Worm (Caenorhabditis elegans) whole organism, mixed stage, embryonic: ENCODE results near the gene M04C3.1.
A peak's percentile ranks its signal among the peaks of the same experiment; 100 is the strongest.

Experiments used
- M03D4.4 ChIP-seq: sonication (generic microtip); optimal IDR thresholded peaks from 2 replicates; lab custom pipeline; 2017; ENCODE audit warnings: mild to moderate bottlenecking, missing genetic modification characterization, missing compliant biosample characterization
- bed-3 ChIP-seq: fragments of 200-800 bp; sonication (Bioruptor generic); optimal IDR thresholded peaks from 3 replicates; lab custom pipeline; 2018; ENCODE audit warnings: mild to moderate bottlenecking, missing genetic modification characterization, moderate library complexity, missing compliant biosample characterization
- blmp-1 ChIP-seq: fragments of 150-350 bp; optimal IDR thresholded peaks from 2 replicates; lab custom pipeline; 2014; ENCODE audit warnings: missing biosample characterization, missing genetic modification characterization
- ceh-39 ChIP-seq: fragments of 150-350 bp; optimal IDR thresholded peaks from 2 replicates; lab custom pipeline; 2014; ENCODE audit warnings: missing biosample characterization, missing genetic modification characterization
- ceh-43 ChIP-seq: fragments of 200-800 bp; sonication (Bioruptor generic); optimal IDR thresholded peaks from 2 replicates; lab custom pipeline; 2018; ENCODE audit warnings: mild to moderate bottlenecking, missing genetic modification characterization, moderate library complexity, missing compliant biosample characterization
- ces-1 ChIP-seq: fragments of 150-350 bp; optimal IDR thresholded peaks from 2 replicates; lab custom pipeline; 2014; ENCODE audit warnings: missing biosample characterization, missing genetic modification reagents, missing genetic modification characterization
- drap-1 ChIP-seq: fragments of 200-800 bp; sonication (Bioruptor generic); optimal IDR thresholded peaks from 3 replicates; lab custom pipeline; 2018; ENCODE audit warnings: mild to moderate bottlenecking, missing genetic modification characterization, missing compliant biosample characterization
- elt-1 ChIP-seq: sonication (generic microtip); optimal IDR thresholded peaks from 2 replicates; lab custom pipeline; 2017; ENCODE audit warnings: missing genetic modification characterization, mild to moderate bottlenecking, missing compliant biosample characterization, antibody characterized with exemption, moderate library complexity, borderline replicate concordance; ENCODE audit not compliant: insufficient read depth
- elt-3 ChIP-seq: fragments of 150-350 bp; optimal IDR thresholded peaks from 2 replicates; lab custom pipeline; 2014; ENCODE audit warnings: missing biosample characterization, missing genetic modification characterization
- flh-1 ChIP-seq: fragments of 200-800 bp; sonication (Bioruptor generic); optimal IDR thresholded peaks from 2 replicates; lab custom pipeline; 2018; ENCODE audit warnings: mild to moderate bottlenecking, missing genetic modification characterization, moderate library complexity, missing compliant biosample characterization
- ham-2 ChIP-seq: fragments of 200-800 bp; sonication (Bioruptor generic); optimal IDR thresholded peaks from 2 replicates; lab custom pipeline; 2018; ENCODE audit warnings: mild to moderate bottlenecking, missing genetic modification characterization, missing compliant biosample characterization
- hlh-1 ChIP-seq: fragments of 150-350 bp; optimal IDR thresholded peaks from 2 replicates; lab custom pipeline; 2014; ENCODE audit warnings: missing biosample characterization, missing genetic modification reagents, missing genetic modification characterization
- lin-32 ChIP-seq: fragments of 200-800 bp; sonication (Bioruptor generic); optimal IDR thresholded peaks from 2 replicates; lab custom pipeline; 2018; ENCODE audit warnings: mild to moderate bottlenecking, missing genetic modification characterization, missing compliant biosample characterization
- lsy-2 ChIP-seq: fragments of 150-350 bp; optimal IDR thresholded peaks from 2 replicates; lab custom pipeline; 2014; ENCODE audit warnings: missing biosample characterization, missing genetic modification characterization
- mep-1 ChIP-seq: fragments of 150-350 bp; optimal IDR thresholded peaks from 2 replicates; lab custom pipeline; 2017; ENCODE audit warnings: missing biosample characterization, missing genetic modification reagents, missing genetic modification characterization, inconsistent platforms
- mls-2 ChIP-seq: sonication (generic microtip); optimal IDR thresholded peaks from 2 replicates; lab custom pipeline; 2016; ENCODE audit warnings: mild to moderate bottlenecking, missing genetic modification characterization, moderate library complexity, missing compliant biosample characterization
- nhr-237 ChIP-seq: fragments of 150-350 bp; optimal IDR thresholded peaks from 2 replicates; lab custom pipeline; 2014; ENCODE audit warnings: missing biosample characterization, missing genetic modification characterization
- nhr-28 ChIP-seq: fragments of 150-350 bp; optimal IDR thresholded peaks from 2 replicates; lab custom pipeline; 2014; ENCODE audit warnings: missing biosample characterization, missing genetic modification characterization
- nhr-76 ChIP-seq: sonication (generic microtip); optimal IDR thresholded peaks from 2 replicates; lab custom pipeline; 2017; ENCODE audit warnings: missing biosample characterization, missing genetic modification characterization
- pha-4 ChIP-seq: fragments of 150-350 bp; optimal IDR thresholded peaks from 2 replicates; lab custom pipeline; 2018; ENCODE audit warnings: missing biosample characterization, missing genetic modification reagents, missing genetic modification characterization
- sptf-1 ChIP-seq: sonication (generic microtip); optimal IDR thresholded peaks from 2 replicates; lab custom pipeline; 2017; ENCODE audit warnings: mild to moderate bottlenecking, missing genetic modification characterization, moderate library complexity, missing compliant biosample characterization
- tbx-8 ChIP-seq: fragments of 200-800 bp; sonication (Bioruptor generic); optimal IDR thresholded peaks from 2 replicates; lab custom pipeline; 2018; ENCODE audit warnings: mild to moderate bottlenecking, missing genetic modification characterization, moderate library complexity, missing compliant biosample characterization
- unc-120 ChIP-seq: sonication (generic microtip); optimal IDR thresholded peaks from 2 replicates; lab custom pipeline; 2017; ENCODE audit warnings: missing genetic modification characterization, missing compliant biosample characterization; ENCODE audit not compliant: poor library complexity, severe bottlenecking
- unc-62 ChIP-seq: fragments of 150-350 bp; optimal IDR thresholded peaks from 2 replicates; lab custom pipeline; 2014; ENCODE audit warnings: missing biosample characterization, missing genetic modification reagents, missing genetic modification characterization
- zip-8 ChIP-seq: fragments of 150-350 bp; optimal IDR thresholded peaks from 2 replicates; lab custom pipeline; 2014; ENCODE audit warnings: missing biosample characterization, missing genetic modification characterization
- ztf-11 ChIP-seq: fragments of 150-350 bp; optimal IDR thresholded peaks from 2 replicates; lab custom pipeline; 2014; ENCODE audit warnings: missing biosample characterization, missing genetic modification characterization

Gene M04C3.1

DNA sequence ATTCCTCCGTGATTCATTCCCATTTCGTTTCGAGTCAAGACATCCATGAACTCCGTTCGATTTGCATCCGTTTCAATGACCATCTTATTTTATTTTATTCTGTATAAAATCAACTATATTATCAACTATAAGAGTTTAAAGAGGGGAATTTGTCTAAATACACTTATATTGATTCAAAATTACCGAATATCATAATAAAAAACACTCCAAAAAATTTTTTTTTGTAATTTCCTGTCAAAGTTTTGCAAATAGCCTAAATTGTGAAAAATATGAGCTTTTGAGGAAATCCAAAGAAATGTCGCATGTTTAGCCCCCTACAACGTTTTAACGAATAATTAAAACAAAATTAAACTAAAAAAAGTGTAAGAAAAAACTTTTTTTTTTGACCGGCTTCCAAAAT is 16.6 kb upstream of the M04C3.1 start, which contains the start of gene Y43F8B.15:
Gene Y43F8B.15, minus strand, starts transcription at position 101 of the 400 bp plus-strand sequence.
- TF ChIP-seq mep-1 (no peak), M03D4.4 (no peak), tbx-8 (GFP tag; lab: Kevin White, UChicago) (no peak), elt-1 (no peak), ceh-39 (no peak)

DNA sequence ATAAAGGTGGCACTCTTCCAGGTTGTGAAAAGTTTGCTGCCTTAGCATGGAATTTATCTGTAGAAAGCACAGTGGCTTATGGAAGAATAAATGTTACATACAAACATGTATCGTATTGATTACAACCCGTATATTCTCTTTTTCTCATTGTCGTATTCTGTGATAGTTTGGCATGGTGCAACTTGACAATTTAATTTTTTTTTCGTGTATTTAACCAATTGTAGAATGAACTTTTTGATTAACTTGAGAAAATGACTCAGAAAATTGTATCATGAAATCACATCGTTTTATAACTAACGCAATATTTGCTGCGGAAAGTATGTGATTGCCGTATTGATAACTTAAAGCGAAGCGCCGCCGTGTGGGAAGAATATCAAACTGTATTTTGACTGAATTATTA is 11.7 kb upstream of the M04C3.1 start, which contains the start of gene Y43F8B.24:
Gene Y43F8B.24, plus strand, starts transcription at position 301 of the 400 bp plus-strand sequence.
- no peak for TF ChIP-seq pha-4 (tag; lab: Kevin White, UChicago)
- TF ChIP-seq lin-32 (GFP tag; lab: Kevin White, UChicago) = no peak
- no peak for TF ChIP-seq ces-1 (GFP tag; lab: Kevin White, UChicago)
- TF ChIP-seq unc-120 (tag; lab: Kevin White, UChicago) = no peak
- TF ChIP-seq nhr-28 (tag; lab: Kevin White, UChicago) = no peak
- TF ChIP-seq hlh-1 (tag; lab: Kevin White, UChicago) = no peak
- no peak for TF ChIP-seq mls-2 (tag; lab: Kevin White, UChicago)
- TF ChIP-seq M03D4.4 = no peak
- TF ChIP-seq lsy-2 (tag; lab: Kevin White, UChicago) = no peak
- TF ChIP-seq, all 35 proteins: peak for 0

DNA sequence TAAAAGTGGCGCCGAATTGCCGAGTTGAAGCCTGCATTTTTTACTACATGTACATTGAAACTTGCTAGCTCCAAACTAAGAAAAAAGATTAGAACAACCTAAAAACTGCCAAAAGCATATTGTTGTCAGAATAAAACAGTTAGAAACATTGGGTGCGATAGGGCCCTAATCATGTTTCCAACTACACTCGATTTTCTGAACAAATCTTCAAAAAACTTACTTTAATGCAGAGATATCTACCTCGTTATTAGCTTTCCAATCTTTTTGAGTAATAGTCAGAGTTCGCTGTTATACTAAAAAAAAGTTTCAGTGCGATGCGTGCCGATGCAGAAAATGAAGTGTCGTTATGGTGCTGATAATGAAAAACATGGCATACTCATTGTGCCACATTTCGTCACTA is 10.2 kb upstream of the M04C3.1 start, which contains the start of the genes Y43F8B.13 and Y43F8B.14:
Gene Y43F8B.13, plus strand, starts transcription at position 301 of the 400 bp plus-strand sequence.
Gene Y43F8B.14, minus strand, starts transcription at position 322 of the 400 bp plus-strand sequence.
- TF ChIP-seq M03D4.4 = no peak
- TF ChIP-seq elt-1 = no peak
- no peak for TF ChIP-seq ham-2 (GFP tag; lab: Kevin White, UChicago)
- TF ChIP-seq unc-120 (tag; lab: Kevin White, UChicago) = no peak
- TF ChIP-seq nhr-28 (tag; lab: Kevin White, UChicago) = no peak
- no peak for TF ChIP-seq zip-8 (tag; lab: Kevin White, UChicago)
- TF ChIP-seq ztf-11 (tag; lab: Kevin White, UChicago) = no peak
- TF ChIP-seq flh-1 = no peak
- TF ChIP-seq sptf-1 (tag; lab: Kevin White, UChicago) = no peak
- TF ChIP-seq nhr-237 (tag; lab: Kevin White, UChicago) = no peak
- TF ChIP-seq nhr-76 (tag; lab: Kevin White, UChicago) = no peak
- TF ChIP-seq tbx-8 (GFP tag; lab: Kevin White, UChicago) = no peak
- TF ChIP-seq elt-3 (tag; lab: Kevin White, UChicago) = no peak
- no peak for TF ChIP-seq drap-1 (GFP tag; lab: Kevin White, UChicago)

DNA sequence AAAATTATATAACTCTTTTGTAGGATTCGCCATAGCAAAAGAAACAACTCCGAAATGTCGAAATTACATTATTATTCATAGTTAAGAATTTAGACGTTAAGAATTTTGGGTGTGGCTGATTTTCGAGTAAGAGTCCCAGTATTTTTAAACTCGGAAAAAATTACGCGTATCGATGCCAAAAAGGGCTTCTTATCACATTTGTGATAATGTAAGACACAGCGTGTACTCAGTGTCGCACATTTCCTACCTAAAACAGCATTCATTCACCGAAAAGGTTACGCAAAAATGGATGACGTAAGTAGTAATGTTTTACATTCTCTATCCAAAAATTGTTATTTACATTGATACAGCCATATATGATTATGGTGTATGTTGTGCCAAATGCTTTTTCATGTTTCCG is 4.1 kb upstream of the M04C3.1 start, which contains the start of gene M04C3.5:
Gene M04C3.5, plus strand, starts transcription at position 190 of the 400 bp plus-strand sequence.
- TF ChIP-seq blmp-1 (tag; lab: Kevin White, UChicago) (no peak), lin-32 (GFP tag; lab: Kevin White, UChicago) (no peak), ceh-39 (no peak)

DNA sequence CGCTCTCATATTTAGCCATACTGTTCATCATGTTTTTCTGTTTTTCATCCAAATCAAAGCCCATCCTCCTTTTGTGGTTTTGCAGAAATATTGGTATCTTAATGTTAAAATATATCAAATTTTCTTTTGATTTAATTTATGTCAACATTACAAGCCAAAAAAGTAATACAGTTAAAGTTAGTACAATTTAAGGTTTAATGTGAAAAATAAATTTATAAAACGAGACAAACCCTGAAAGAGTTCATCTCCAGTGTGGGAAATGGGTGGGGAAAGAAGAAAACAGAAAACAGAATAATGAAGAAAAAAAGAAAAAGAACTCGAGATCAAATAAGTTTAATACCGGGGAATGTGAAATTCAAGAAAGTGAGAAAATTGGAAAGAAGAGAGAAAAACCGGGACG is 3.4 kb upstream of the M04C3.1 start, which contains the start of gene M04C3.2:
Gene M04C3.2, minus strand, starts transcription at position 101 of the 400 bp plus-strand sequence.
- no peak for TF ChIP-seq lsy-2 (tag; lab: Kevin White, UChicago)
- TF ChIP-seq nhr-237 (tag; lab: Kevin White, UChicago) = no peak
- no peak for TF ChIP-seq elt-1
- TF ChIP-seq ztf-11 (tag; lab: Kevin White, UChicago) = no peak
- no peak for TF ChIP-seq bed-3 (GFP tag; lab: Kevin White, UChicago)
- no peak for TF ChIP-seq unc-120 (tag; lab: Kevin White, UChicago)
- no peak for TF ChIP-seq unc-62 (GFP tag; lab: Kevin White, UChicago)
- TF ChIP-seq hlh-1 (tag; lab: Kevin White, UChicago) = no peak
- TF ChIP-seq, all 35 proteins: peak for 0

DNA sequence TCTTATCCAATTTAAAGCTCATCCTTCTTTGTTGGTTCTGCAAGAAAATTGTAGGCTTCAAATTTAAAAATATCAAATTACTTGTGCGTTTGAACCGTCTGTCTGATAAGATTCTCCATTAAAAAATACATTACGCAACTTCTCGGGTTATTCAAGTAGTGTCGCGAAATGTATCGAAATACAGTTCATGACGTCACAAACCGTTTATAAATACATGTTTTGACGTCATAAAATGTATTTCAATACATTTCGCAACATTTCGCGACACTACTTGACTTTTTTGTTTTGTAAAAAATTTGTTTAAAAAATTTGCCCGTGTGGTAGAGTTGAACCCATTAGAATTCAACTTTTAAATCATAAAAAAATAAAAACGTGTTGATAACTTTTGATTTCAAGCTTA is 1.8 kb downstream of the M04C3.1 start:
- TF ChIP-seq zip-8 (tag; lab: Kevin White, UChicago) = peak; percentile 76
- no peak for TF ChIP-seq hlh-1 (tag; lab: Kevin White, UChicago)
- TF ChIP-seq drap-1 (GFP tag; lab: Kevin White, UChicago) = no peak

DNA sequence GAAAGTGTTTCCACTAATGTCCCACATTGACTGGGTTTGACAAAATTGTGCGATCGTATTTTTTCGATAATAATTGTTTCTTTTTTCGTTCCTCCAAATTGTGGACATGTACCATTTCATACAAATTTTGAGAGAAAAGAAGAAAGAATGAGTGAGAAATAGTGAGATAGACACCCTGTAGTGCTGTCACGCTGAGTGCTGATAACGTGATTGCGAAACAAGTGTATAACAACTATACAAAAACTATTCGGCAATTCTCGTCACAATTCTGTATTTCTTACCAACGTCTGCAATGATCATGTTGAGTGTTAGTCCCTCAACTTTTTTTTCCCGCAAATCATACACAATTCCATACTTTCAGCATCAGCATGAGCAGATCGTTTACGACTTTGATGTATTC is 9.1 kb downstream of the M04C3.1 start, which contains the start of gene C25F9.14:
Gene C25F9.14, plus strand, starts transcription at position 178 of the 400 bp plus-strand sequence.
- TF ChIP-seq tbx-8 (GFP tag; lab: Kevin White, UChicago) = no peak
- TF ChIP-seq blmp-1 (tag; lab: Kevin White, UChicago) = no peak
- no peak for TF ChIP-seq ztf-11 (tag; lab: Kevin White, UChicago)
- TF ChIP-seq bed-3 (GFP tag; lab: Kevin White, UChicago) = no peak
- no peak for TF ChIP-seq ceh-43 (GFP tag; lab: Kevin White, UChicago)
